Worm (Caenorhabditis elegans): ENCODE data around the gene R05G6.4.

The R05G6.4 gene

DNA sequence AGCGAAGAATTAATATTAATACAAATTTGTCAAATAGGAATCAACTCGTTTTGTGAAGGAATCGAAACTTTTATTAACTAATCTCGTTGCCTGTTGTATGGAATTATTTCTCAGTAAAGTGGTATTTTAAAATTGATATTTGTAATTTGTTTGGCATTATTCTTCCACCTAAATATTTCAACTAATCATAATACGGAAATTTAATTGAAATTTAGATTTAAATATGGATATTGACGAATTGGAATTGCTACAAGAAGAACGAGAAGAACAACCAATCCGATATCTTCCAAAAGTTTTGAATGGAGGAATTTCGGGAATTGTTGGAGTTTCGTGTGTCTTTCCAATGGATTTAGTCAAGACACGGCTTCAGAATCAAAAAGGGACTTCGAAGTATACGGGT lies 38.2 kb upstream of the R05G6.4 start, which contains the start of gene slc-25A18.2:
TSS of gene slc-25A18.2 (plus strand) at position 216 of the 400 bp plus-strand sequence.
- TF ChIP-seq hnd-1 (tag; optimal IDR thresholded peaks at IDR 0.05), result no peak
- no peak for TF ChIP-seq ceh-13 (GFP tag; optimal IDR thresholded peaks at IDR 0.05)
- no peak for TF ChIP-seq tbx-37 (GFP tag; conservative IDR thresholded peaks at IDR 0.05)
- no peak for TF ChIP-seq scrt-1 (GFP tag; IDR thresholded peaks at IDR 0.05)
- TF ChIP-seq tbx-11 (GFP tag; IDR thresholded peaks at IDR 0.05), result no peak
- no peak for TF ChIP-seq ets-7 (tag; optimal IDR thresholded peaks at IDR 0.05)
- no peak for TF ChIP-seq pes-1 (GFP tag; IDR thresholded peaks at IDR 0.05)
- no peak for TF ChIP-seq sea-1 (GFP tag; conservative IDR thresholded peaks at IDR 0.05)
- TF ChIP-seq hmg-4 (GFP tag; optimal IDR thresholded peaks at IDR 0.05), result no peak
- no peak for TF ChIP-seq ama-1 (optimal IDR thresholded peaks at IDR 0.05)
- no peak for TF ChIP-seq F13C5.2 (tag; optimal IDR thresholded peaks at IDR 0.05)
- no peak for TF ChIP-seq B0310.2 (tag; optimal IDR thresholded peaks at IDR 0.05)
- TF ChIP-seq tra-4 (tag; optimal IDR thresholded peaks at IDR 0.05), result no peak

DNA sequence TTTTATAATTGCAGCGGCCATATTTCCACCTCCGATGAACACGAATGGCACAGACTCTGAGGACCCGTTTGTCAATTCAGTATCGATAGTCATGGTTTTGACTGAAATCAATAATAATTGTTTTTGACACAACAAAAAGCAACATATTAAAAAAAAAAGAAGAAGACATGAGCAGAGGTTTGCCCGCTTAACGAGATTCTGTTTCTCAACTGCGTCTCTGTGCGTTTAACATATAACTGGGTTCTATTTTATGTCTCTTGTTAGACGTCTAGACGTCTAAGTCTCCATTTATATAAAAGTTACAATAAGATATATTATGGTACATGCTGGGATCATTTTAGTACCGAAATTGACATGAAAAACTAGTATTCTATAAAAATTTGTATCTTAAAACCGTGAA lies 35.8 kb upstream of the R05G6.4 start, which contains the start of gene pycr-4:
TSS of gene pycr-4 (minus strand) at position 101 of the 400 bp plus-strand sequence.
- no peak for TF ChIP-seq ama-1 (optimal IDR thresholded peaks at IDR 0.05)
- no peak for TF ChIP-seq ceh-13 (GFP tag; optimal IDR thresholded peaks at IDR 0.05)
- TF ChIP-seq F13C5.2 (tag; optimal IDR thresholded peaks at IDR 0.05), result no peak
- no peak for TF ChIP-seq hmbx-1 (tag; optimal IDR thresholded peaks at IDR 0.05)
- TF ChIP-seq flt-1 (GFP tag; IDR thresholded peaks at IDR 0.05), result no peak
- no peak for TF ChIP-seq pes-1 (GFP tag; IDR thresholded peaks at IDR 0.05)
- no peak for TF ChIP-seq tra-4 (tag; optimal IDR thresholded peaks at IDR 0.05)

DNA sequence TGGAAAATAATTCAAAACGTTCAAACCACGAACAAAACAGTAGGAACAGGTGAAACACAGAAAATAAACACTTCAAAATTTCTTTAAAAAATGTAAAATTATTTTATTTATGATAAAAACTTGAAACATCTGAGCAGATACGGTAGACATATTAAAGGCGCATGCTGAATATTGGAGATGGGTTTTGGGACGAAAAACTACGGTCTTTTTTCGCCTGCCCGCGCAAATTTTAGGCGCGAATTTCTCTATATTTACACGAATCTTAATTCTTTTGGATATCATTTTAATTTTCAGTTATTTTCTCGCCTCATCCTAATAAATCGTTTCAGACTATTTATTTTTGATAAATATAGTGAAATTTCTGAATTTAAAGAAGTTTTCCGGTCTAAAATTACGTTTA lies 35.3 kb upstream of the R05G6.4 start:
- TF ChIP-seq F13C5.2 (tag; optimal IDR thresholded peaks at IDR 0.05) (no peak), hmg-4 (GFP tag; optimal IDR thresholded peaks at IDR 0.05) (no peak), pes-1 (GFP tag; IDR thresholded peaks at IDR 0.05) (no peak), tbx-11 (GFP tag; IDR thresholded peaks at IDR 0.05) (no peak), ceh-13 (GFP tag; optimal IDR thresholded peaks at IDR 0.05) (no peak), ets-7 (tag; optimal IDR thresholded peaks at IDR 0.05) (no peak), aly-1 (tag; optimal IDR thresholded peaks at IDR 0.05) (no peak), flt-1 (GFP tag; IDR thresholded peaks at IDR 0.05) (no peak), tbx-37 (GFP tag; conservative IDR thresholded peaks at IDR 0.05) (no peak), B0310.2 (tag; optimal IDR thresholded peaks at IDR 0.05) (no peak), ceh-36 (tag; optimal IDR thresholded peaks at IDR 0.05) (no peak), ama-1 (optimal IDR thresholded peaks at IDR 0.05) (no peak), sea-1 (GFP tag; conservative IDR thresholded peaks at IDR 0.05) (no peak), hnd-1 (tag; optimal IDR thresholded peaks at IDR 0.05) (no peak)

DNA sequence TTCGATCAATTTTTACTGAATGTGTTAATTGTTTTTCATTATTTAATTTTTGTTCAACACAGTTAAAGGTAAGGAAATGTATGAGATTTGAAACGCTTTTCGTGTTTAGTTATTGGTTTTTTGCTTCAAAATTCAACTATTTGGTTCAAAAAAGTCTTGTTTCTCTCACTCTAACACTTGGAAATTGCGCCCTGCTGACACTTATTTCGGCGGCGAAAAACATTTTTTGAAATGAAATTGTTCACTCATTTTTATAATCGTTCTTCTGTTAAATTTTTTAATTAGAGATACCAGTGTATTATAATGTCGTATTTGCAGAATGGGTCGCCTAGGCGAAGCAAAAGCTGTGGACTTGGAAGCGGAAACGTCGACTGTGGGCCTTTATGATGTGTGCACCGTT lies 34.9 kb upstream of the R05G6.4 start, which contains the start of gene rod-1:
TSS of gene rod-1 (plus strand) at position 319 of the 400 bp plus-strand sequence.
- TF ChIP-seq aly-1 (tag; optimal IDR thresholded peaks at IDR 0.05), result no peak
- no peak for TF ChIP-seq B0310.2 (tag; optimal IDR thresholded peaks at IDR 0.05)
- no peak for TF ChIP-seq ama-1 (optimal IDR thresholded peaks at IDR 0.05)
- TF ChIP-seq flt-1 (GFP tag; IDR thresholded peaks at IDR 0.05), result no peak
- TF ChIP-seq hnd-1 (tag; optimal IDR thresholded peaks at IDR 0.05), result no peak
- TF ChIP-seq tbx-37 (GFP tag; conservative IDR thresholded peaks at IDR 0.05), result no peak
- no peak for TF ChIP-seq sea-1 (GFP tag; conservative IDR thresholded peaks at IDR 0.05)
- no peak for TF ChIP-seq pes-1 (GFP tag; IDR thresholded peaks at IDR 0.05)
- no peak for TF ChIP-seq hmbx-1 (tag; optimal IDR thresholded peaks at IDR 0.05)
- TF ChIP-seq ceh-36 (tag; optimal IDR thresholded peaks at IDR 0.05), result no peak
- TF ChIP-seq tra-4 (tag; optimal IDR thresholded peaks at IDR 0.05), result no peak
- TF ChIP-seq tbx-11 (GFP tag; IDR thresholded peaks at IDR 0.05), result no peak
- no peak for TF ChIP-seq F13C5.2 (tag; optimal IDR thresholded peaks at IDR 0.05)
- no peak for TF ChIP-seq scrt-1 (GFP tag; IDR thresholded peaks at IDR 0.05)
- no peak for TF ChIP-seq ets-7 (tag; optimal IDR thresholded peaks at IDR 0.05)
- no peak for TF ChIP-seq hmg-4 (GFP tag; optimal IDR thresholded peaks at IDR 0.05)
- TF ChIP-seq ceh-13 (GFP tag; optimal IDR thresholded peaks at IDR 0.05), result no peak

DNA sequence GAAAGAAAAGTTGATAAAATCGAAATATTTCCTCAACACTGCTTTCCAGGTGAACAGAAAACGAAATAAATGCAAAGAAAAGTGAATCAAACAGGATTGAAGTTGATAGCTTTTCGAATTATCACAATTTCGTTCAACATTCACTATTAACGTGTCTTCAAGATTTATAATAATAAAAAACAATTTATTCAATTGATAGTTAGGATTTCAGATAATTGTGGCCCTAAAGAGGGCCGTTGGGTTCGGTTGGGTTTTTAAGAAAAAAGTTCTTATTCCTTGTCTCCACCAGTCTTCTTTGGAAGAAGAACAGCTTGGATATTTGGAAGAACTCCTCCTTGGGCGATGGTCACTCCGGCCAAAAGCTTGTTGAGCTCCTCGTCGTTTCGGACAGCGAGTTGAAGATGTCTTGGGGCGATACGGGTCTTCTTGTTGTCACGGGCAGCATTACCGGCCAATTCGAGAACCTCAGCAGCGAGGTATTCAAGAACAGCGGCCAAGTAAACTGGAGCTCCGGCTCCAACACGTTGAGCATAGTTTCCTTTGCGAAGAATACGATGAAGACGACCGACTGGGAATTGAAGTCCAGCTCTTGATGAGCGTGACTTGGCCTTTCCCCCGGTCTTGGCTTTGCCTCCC lies 27.4 kb upstream of the R05G6.4 start:
- TF ChIP-seq flt-1 (GFP tag; IDR thresholded peaks at IDR 0.05) (peak; percentile 39; the same call in 1 of the 2 replicates), sea-1 (GFP tag; conservative IDR thresholded peaks at IDR 0.05) (peak; percentile 76), ama-1 (optimal IDR thresholded peaks at IDR 0.05) (peak; percentile 69), aly-1 (tag; optimal IDR thresholded peaks at IDR 0.05) (peak; percentile 39), tbx-11 (GFP tag; IDR thresholded peaks at IDR 0.05) (peak; percentile 8; the same call in 1 of the 2 replicates)

DNA sequence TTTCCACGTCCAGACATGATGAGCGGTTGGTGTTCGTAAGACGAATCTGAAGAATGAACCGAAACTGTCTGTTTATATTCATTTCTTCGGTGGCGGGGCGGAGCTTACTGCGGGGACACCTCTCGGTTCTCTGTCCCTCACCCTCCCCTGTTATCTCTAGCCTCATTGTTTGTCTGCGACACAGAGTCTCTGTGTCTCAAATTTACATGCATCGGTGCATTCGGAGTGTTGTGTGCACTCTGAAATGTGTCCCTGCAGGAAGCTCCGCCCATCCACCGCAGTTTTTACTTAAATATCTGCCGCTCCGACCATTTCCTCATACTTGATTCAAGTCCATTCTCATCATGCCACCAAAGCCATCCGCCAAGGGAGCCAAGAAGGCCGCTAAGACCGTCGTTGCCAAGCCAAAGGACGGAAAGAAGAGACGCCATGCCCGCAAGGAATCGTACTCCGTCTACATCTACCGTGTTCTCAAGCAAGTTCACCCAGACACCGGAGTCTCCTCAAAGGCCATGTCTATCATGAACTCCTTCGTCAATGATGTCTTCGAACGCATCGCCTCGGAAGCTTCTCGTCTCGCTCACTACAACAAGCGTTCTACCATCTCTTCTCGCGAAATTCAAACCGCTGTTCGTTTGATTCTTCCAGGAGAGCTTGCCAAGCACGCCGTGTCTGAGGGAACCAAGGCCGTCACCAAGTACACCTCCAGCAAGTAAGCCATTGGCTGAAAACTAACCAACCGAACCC lies 26.7 kb upstream of the R05G6.4 start, which contains the start of the genes his-61 and his-62:
TSS of gene his-61 (minus strand) at position 17 of the 747 bp plus-strand sequence.
TSS of gene his-62 (plus strand) at position 345 of the 747 bp plus-strand sequence.
- TF ChIP-seq scrt-1 (GFP tag; IDR thresholded peaks at IDR 0.05) (no peak), flt-1 (GFP tag; IDR thresholded peaks at IDR 0.05) (no peak), hnd-1 (tag; optimal IDR thresholded peaks at IDR 0.05) (no peak), ceh-13 (GFP tag; optimal IDR thresholded peaks at IDR 0.05) (no peak), tbx-37 (GFP tag; conservative IDR thresholded peaks at IDR 0.05) (no peak), tbx-11 (GFP tag; IDR thresholded peaks at IDR 0.05) (no peak), hmbx-1 (tag; optimal IDR thresholded peaks at IDR 0.05) (no peak), tra-4 (tag; optimal IDR thresholded peaks at IDR 0.05) (peak; percentile 20), ceh-36 (tag; optimal IDR thresholded peaks at IDR 0.05) (peak; percentile 31), ama-1 (optimal IDR thresholded peaks at IDR 0.05) (peak; percentile 95), hmg-4 (GFP tag; optimal IDR thresholded peaks at IDR 0.05) (peak; percentile 36), sea-1 (GFP tag; conservative IDR thresholded peaks at IDR 0.05) (no peak), pes-1 (GFP tag; IDR thresholded peaks at IDR 0.05) (0 out of 2 replicates have a peak, but pooled peaks have one; percentile 4), F13C5.2 (tag; optimal IDR thresholded peaks at IDR 0.05) (peak; percentile 52), ets-7 (tag; optimal IDR thresholded peaks at IDR 0.05) (no peak), B0310.2 (tag; optimal IDR thresholded peaks at IDR 0.05) (peak; percentile 46), aly-1 (tag; optimal IDR thresholded peaks at IDR 0.05) (peak; percentile 79)
